Fruit fly (Drosophila melanogaster) S2 (cell line): Measurements from ENCODE around the gene axo.

ENCODE experiments used
- CG8478 ChIP-seq: fragments of >200 bp; optimal IDR thresholded peaks from 2 replicates; lab custom pipeline; 2018
- CTCF ChIP-seq, 2 experiments: fragments of >200 bp; optimal IDR thresholded peaks; 2 replicates each; lab custom pipeline; 2018

dm6 chr3L:4615064-4615463 lies 72.1 kb downstream of the axo start:
- TF ChIP-seq CTCF (optimal IDR thresholded peaks at IDR 0.05; lab: Kevin White, UChicago) (no peak), CG8478 (lab: Kevin White, UChicago) (no peak)
